Fruit fly (Drosophila melanogaster) whole organism, embryonic: Measurements from ENCODE around the gene CG31103.

Experiments
- B-H2 ChIP-seq: fragments of 200-800 bp; sonication (Bioruptor generic); optimal IDR thresholded peaks from 2 replicates; lab custom pipeline; 2018; ENCODE audit warnings: missing biosample characterization, mild to moderate bottlenecking, missing genetic modification characterization
- CG10462 ChIP-seq: fragments of 200-800 bp; sonication (Bioruptor generic); optimal IDR thresholded peaks from 2 replicates; lab custom pipeline; 2016; ENCODE audit warnings: missing biosample characterization, missing genetic modification characterization
- CG11247 ChIP-seq: fragments of 200-800 bp; sonication (Bioruptor generic); IDR thresholded peaks from 2 replicates; pipeline ENCODE4 v1.3.6; 2022; ENCODE audit warnings: missing biosample characterization, missing genetic modification characterization
- CG11456 ChIP-seq: fragments of 200-800 bp; sonication (Bioruptor generic); IDR thresholded peaks from 3 replicates; pipeline ENCODE4 v1.3.6; 2022; ENCODE audit warnings: missing biosample characterization, missing genetic modification characterization
- CG13287 ChIP-seq: fragments of 200-800 bp; sonication (Bioruptor generic); IDR thresholded peaks from 2 replicates; pipeline ENCODE4 v1.3.6; 2022; ENCODE audit warnings: missing biosample characterization, missing genetic modification characterization; ENCODE audit not compliant: partially characterized antibody
- CG13624 ChIP-seq: fragments of 200-800 bp; sonication (Bioruptor generic); optimal IDR thresholded peaks from 2 replicates; lab custom pipeline; 2016; ENCODE audit warnings: missing biosample characterization, missing genetic modification characterization
- CG14667 ChIP-seq: fragments of 200-800 bp; sonication (Bioruptor generic); IDR thresholded peaks from 2 replicates; pipeline ENCODE4 v1.3.6; 2022; ENCODE audit warnings: missing biosample characterization, missing genetic modification characterization
- CG15269 ChIP-seq: fragments of 200-800 bp; sonication (Bioruptor generic); optimal IDR thresholded peaks from 2 replicates; lab custom pipeline; 2018; ENCODE audit warnings: missing biosample characterization, mild to moderate bottlenecking, missing genetic modification characterization, moderate library complexity
- CG1603 ChIP-seq: fragments of 200-800 bp; sonication (Bioruptor generic); optimal IDR thresholded peaks from 2 replicates; lab custom pipeline; 2019; ENCODE audit warnings: missing biosample characterization, mild to moderate bottlenecking, missing genetic modification characterization, moderate library complexity
- CG16813 ChIP-seq: fragments of 200-800 bp; sonication (Bioruptor generic); IDR thresholded peaks from 3 replicates; pipeline ENCODE4 v1.3.6; 2022; ENCODE audit warnings: missing biosample characterization, missing genetic modification characterization; ENCODE audit not compliant: partially characterized antibody
- CG32532 ChIP-seq: fragments of 200-800 bp; sonication (Bioruptor generic); IDR thresholded peaks from 2 replicates; pipeline ENCODE4 v1.3.6; 2022; ENCODE audit warnings: missing biosample characterization, missing genetic modification characterization
- CG7928 ChIP-seq: fragments of 200-800 bp; sonication (Bioruptor generic); optimal IDR thresholded peaks from 2 replicates; lab custom pipeline; 2017; ENCODE audit warnings: missing biosample characterization, mild to moderate bottlenecking, missing genetic modification characterization
- CG9437 ChIP-seq: fragments of 200-800 bp; sonication (Bioruptor generic); optimal IDR thresholded peaks from 2 replicates; lab custom pipeline; 2018; ENCODE audit warnings: missing biosample characterization, mild to moderate bottlenecking, missing genetic modification characterization
- D19B ChIP-seq: fragments of 200-800 bp; sonication (Bioruptor generic); optimal IDR thresholded peaks from 2 replicates; lab custom pipeline; 2017; ENCODE audit warnings: missing biosample characterization, mild to moderate bottlenecking, missing genetic modification characterization
- Dip2 ChIP-seq: fragments of 200-800 bp; sonication (Bioruptor generic); IDR thresholded peaks from 2 replicates; pipeline ENCODE4 v1.3.6; 2022; ENCODE audit warnings: missing biosample characterization, missing genetic modification characterization
- Doc2 ChIP-seq: fragments of 200-800 bp; sonication (Bioruptor generic); IDR thresholded peaks from 2 replicates; pipeline ENCODE4 v1.3.6; 2022; ENCODE audit warnings: missing biosample characterization, missing genetic modification characterization
- Drgx ChIP-seq: fragments of 200-800 bp; sonication (Bioruptor generic); IDR thresholded peaks from 2 replicates; pipeline ENCODE4 v1.3.6; 2022; ENCODE audit warnings: missing biosample characterization, missing genetic modification characterization
- NC2α ChIP-seq: fragments of 200-800 bp; sonication (Bioruptor generic); optimal IDR thresholded peaks from 2 replicates; lab custom pipeline; 2016; ENCODE audit warnings: missing biosample characterization, missing genetic modification characterization
- Oaz ChIP-seq: fragments of 200-800 bp; sonication (Bioruptor generic); IDR thresholded peaks from 2 replicates; pipeline ENCODE4 v1.3.6; 2022; ENCODE audit warnings: missing biosample characterization, missing genetic modification characterization
- Optix ChIP-seq: fragments of 200-800 bp; sonication (Bioruptor generic); IDR thresholded peaks from 3 replicates; pipeline ENCODE4 v1.3.6; 2022; ENCODE audit warnings: missing biosample characterization, missing genetic modification characterization
- PHDP ChIP-seq: fragments of 200-800 bp; sonication (Bioruptor generic); optimal IDR thresholded peaks from 3 replicates; lab custom pipeline; 2018; ENCODE audit warnings: missing biosample characterization, mild to moderate bottlenecking, missing genetic modification characterization, moderate library complexity
- Poxn ChIP-seq: fragments of 200-800 bp; sonication (Bioruptor generic); IDR thresholded peaks from 2 replicates; pipeline ENCODE4 v1.3.6; 2022; ENCODE audit warnings: missing biosample characterization, missing genetic modification characterization
- Sry-δ ChIP-seq: fragments of 200-800 bp; sonication (Bioruptor generic); optimal IDR thresholded peaks from 2 replicates; lab custom pipeline; 2016; ENCODE audit warnings: missing biosample characterization, missing genetic modification characterization
- Tbp ChIP-seq: fragments of >200 bp; optimal IDR thresholded peaks from 2 replicates; lab custom pipeline; 2018; ENCODE audit warnings: missing biosample characterization, missing genetic modification characterization
- ap ChIP-seq: fragments of 200-800 bp; sonication (Bioruptor generic); IDR thresholded peaks from 2 replicates; pipeline ENCODE4 v1.3.6; 2022; ENCODE audit warnings: missing biosample characterization, missing genetic modification characterization
- ara ChIP-seq: fragments of 200-800 bp; sonication (Bioruptor generic); IDR thresholded peaks from 2 replicates; pipeline ENCODE4 v1.3.6; 2022; ENCODE audit warnings: missing biosample characterization, missing genetic modification characterization
- ase ChIP-seq: fragments of 200-800 bp; sonication (Bioruptor generic); IDR thresholded peaks from 3 replicates; pipeline ENCODE4 v1.3.6; 2022; ENCODE audit warnings: missing biosample characterization, missing genetic modification characterization
- az2 ChIP-seq: fragments of 200-800 bp; sonication (Bioruptor generic); optimal IDR thresholded peaks from 3 replicates; lab custom pipeline; 2016; ENCODE audit warnings: missing biosample characterization, missing genetic modification characterization
- bsh ChIP-seq, 2 experiments: fragments of 200-800 bp; sonication (Bioruptor generic); optimal IDR thresholded peaks; 2 replicates each; lab custom pipeline; 2017 to 2018; ENCODE audit warnings: mild to moderate bottlenecking in 2 of 2, missing biosample characterization in 2 of 2, missing genetic modification characterization in 2 of 2, moderate library complexity in 1 of 2
- cg ChIP-seq: fragments of 200-800 bp; sonication (Bioruptor generic); optimal IDR thresholded peaks from 3 replicates; lab custom pipeline; 2019; ENCODE audit warnings: missing biosample characterization, mild to moderate bottlenecking, missing genetic modification characterization, moderate library complexity
- ci ChIP-seq: fragments of 200-800 bp; sonication (Bioruptor generic); IDR thresholded peaks from 3 replicates; pipeline ENCODE4 v1.3.6; 2022; ENCODE audit warnings: missing biosample characterization, missing genetic modification characterization
- dm ChIP-seq: fragments of 200-800 bp; sonication (Bioruptor generic); optimal IDR thresholded peaks from 3 replicates; lab custom pipeline; 2016; ENCODE audit warnings: missing biosample characterization, missing genetic modification characterization
- dmrt11E ChIP-seq: fragments of 200-800 bp; sonication (Bioruptor generic); optimal IDR thresholded peaks from 3 replicates; lab custom pipeline; 2018; ENCODE audit warnings: missing biosample characterization, mild to moderate bottlenecking, missing genetic modification characterization, moderate library complexity
- dpn ChIP-seq, 2 experiments: fragments of 200-800 bp; sonication (Bioruptor generic); optimal IDR thresholded peaks; 3 replicates each; lab custom pipeline; 2016; ENCODE audit warnings: missing biosample characterization in 2 of 2, missing genetic modification characterization in 2 of 2
- esg ChIP-seq: fragments of 200-800 bp; sonication (Bioruptor generic); conservative IDR thresholded peaks from 2 replicates; pipeline ENCODE4 v1.3.6; 2022; ENCODE audit warnings: missing biosample characterization, missing genetic modification characterization
- gce ChIP-seq: fragments of 200-800 bp; sonication (Bioruptor generic); IDR thresholded peaks from 3 replicates; pipeline ENCODE4 v1.3.6; 2022; ENCODE audit warnings: missing biosample characterization, missing genetic modification characterization
- grau ChIP-seq: fragments of 200-800 bp; optimal IDR thresholded peaks from 3 replicates; lab custom pipeline; 2019; ENCODE audit warnings: missing biosample characterization, mild to moderate bottlenecking, missing genetic modification characterization, moderate library complexity
- gro ChIP-seq: fragments of 200-800 bp; sonication (Bioruptor generic); optimal IDR thresholded peaks from 2 replicates; lab custom pipeline; 2016; ENCODE audit warnings: missing biosample characterization, missing genetic modification characterization
- h ChIP-seq: fragments of >200 bp; optimal IDR thresholded peaks from 2 replicates; lab custom pipeline; 2017
- hb ChIP-seq: fragments of 200-800 bp; sonication (Bioruptor generic); IDR thresholded peaks from 3 replicates; pipeline ENCODE4 v1.3.6; 2022; ENCODE audit warnings: missing biosample characterization, missing genetic modification characterization; ENCODE audit not compliant: partially characterized antibody
- inv ChIP-seq: fragments of 200-800 bp; sonication (Bioruptor generic); IDR thresholded peaks from 2 replicates; pipeline ENCODE4 v1.3.6; 2022; ENCODE audit warnings: missing biosample characterization, missing genetic modification characterization; ENCODE audit not compliant: partially characterized antibody
- kni ChIP-seq: fragments of 200-800 bp; sonication (Bioruptor generic); optimal IDR thresholded peaks from 3 replicates; lab custom pipeline; 2017; ENCODE audit warnings: mild to moderate bottlenecking, missing biosample characterization, missing genetic modification reagents, missing genetic modification characterization
- lbe ChIP-seq: fragments of 200-800 bp; sonication (Bioruptor generic); optimal IDR thresholded peaks from 2 replicates; lab custom pipeline; 2016; ENCODE audit warnings: missing biosample characterization, mild to moderate bottlenecking, missing genetic modification characterization
- nerfin-2 ChIP-seq: fragments of 200-800 bp; sonication (Bioruptor generic); IDR thresholded peaks from 2 replicates; pipeline ENCODE4 v1.3.6; 2022; ENCODE audit warnings: missing biosample characterization, missing genetic modification characterization; ENCODE audit not compliant: partially characterized antibody
- prd ChIP-seq, 3 experiments: fragments of >200 bp in 2 of 3; fragments of 200-800 bp in 1 of 3; sonication (Bioruptor generic) in 1 of 3; optimal IDR thresholded peaks in 2 of 3; IDR thresholded peaks in 1 of 3; 2 replicates in 2 of 3; 3 replicates in 1 of 3; pipeline versions ENCODE4 v1.3.6 to Lab custom; 2017 to 2022; ENCODE audit warnings: missing biosample characterization in 1 of 3, missing genetic modification characterization in 1 of 3
- pum ChIP-seq: fragments of 200-800 bp; sonication (Bioruptor generic); optimal IDR thresholded peaks from 2 replicates; lab custom pipeline; 2016; ENCODE audit warnings: missing biosample characterization, missing genetic modification characterization
- sc ChIP-seq, 3 experiments: fragments of >200 bp in 2 of 3; fragments of 200-800 bp in 1 of 3; sonication (Bioruptor generic) in 1 of 3; optimal IDR thresholded peaks; 2 replicates in 2 of 3; 3 replicates in 1 of 3; lab custom pipeline; 2017; ENCODE audit warnings: mild to moderate bottlenecking in 1 of 3, missing biosample characterization in 1 of 3, missing genetic modification characterization in 1 of 3, missing genetic modification reagents in 1 of 3
- tin ChIP-seq: fragments of 200-800 bp; sonication (Bioruptor generic); optimal IDR thresholded peaks from 3 replicates; lab custom pipeline; 2016; ENCODE audit warnings: missing biosample characterization, missing genetic modification characterization
- wor ChIP-seq: fragments of 200-800 bp; sonication (Bioruptor generic); IDR thresholded peaks from 2 replicates; pipeline ENCODE4 v1.3.6; 2022; ENCODE audit warnings: missing biosample characterization, missing genetic modification characterization
- zen2 ChIP-seq: fragments of 200-800 bp; sonication (Bioruptor generic); IDR thresholded peaks from 3 replicates; pipeline ENCODE4 v1.3.6; 2022; ENCODE audit warnings: missing biosample characterization, missing genetic modification characterization; ENCODE audit not compliant: partially characterized antibody

CG31103 gene

DNA sequence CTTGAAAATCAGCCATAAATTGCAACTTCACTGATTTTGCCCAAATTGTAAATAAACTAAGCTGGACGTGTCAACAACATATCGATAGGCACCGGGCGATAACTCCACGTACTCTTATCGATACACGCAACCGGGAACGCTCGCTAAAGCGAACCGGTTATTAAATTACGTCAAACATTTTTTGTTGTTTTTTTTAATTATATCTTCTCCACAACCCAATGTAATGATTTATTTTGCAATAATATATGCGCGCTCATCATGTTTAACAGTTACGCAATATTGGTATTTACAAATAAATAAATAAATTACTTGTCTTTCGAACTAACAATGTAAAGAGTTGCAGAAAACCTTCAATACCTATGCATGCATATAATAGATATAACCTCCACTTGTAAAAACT, 4.0 kb upstream of the CG31103 start, which contains the start of gene Saysd1 (continued):
- TF ChIP-seq grau (tag; lab: Kevin White, UChicago) = peak; percentile 71
- no peak for TF ChIP-seq Oaz (GFP tag; lab: Robert Waterston, UW)
- peak; percentile 37 for TF ChIP-seq CG1603
- TF ChIP-seq B-H2 (GFP tag; lab: Kevin White, UChicago) = no peak
- no peak for TF ChIP-seq Optix (GFP tag; lab: Robert Waterston, UW)
- TF ChIP-seq CG10462 (GFP tag; lab: Kevin White, UChicago) = no peak
- TF ChIP-seq sc (optimal IDR thresholded peaks at IDR 0.05; lab: Kevin White, UChicago) = no peak
- no peak for TF ChIP-seq sc (GFP tag; optimal IDR thresholded peaks at IDR 0.05; lab: Kevin White, UChicago)
- no peak for TF ChIP-seq Dip2 (GFP tag; lab: Robert Waterston, UW)
- no peak for TF ChIP-seq bsh (GFP tag; optimal IDR thresholded peaks at IDR 0.05; lab: Kevin White, UChicago)
- TF ChIP-seq NC2α (GFP tag; lab: Kevin White, UChicago) = no peak
- no peak for TF ChIP-seq prd (optimal IDR thresholded peaks at IDR 0.05; lab: Kevin White, UChicago)
- peak; percentile 48 for TF ChIP-seq prd (GFP tag; IDR thresholded peaks at IDR 0.05; lab: Robert Waterston, UW)
- TF ChIP-seq nerfin-2 (GFP tag; lab: Robert Waterston, UW) = peak; percentile 71
- TF ChIP-seq h (lab: Kevin White, UChicago) = no peak
- no peak for TF ChIP-seq Tbp (GFP tag; lab: Kevin White, UChicago)
- peak; percentile 7 for TF ChIP-seq PHDP
- peak; percentile 77 for TF ChIP-seq CG9437 (GFP tag; lab: Kevin White, UChicago)
- no peak for TF ChIP-seq esg
- TF ChIP-seq pum = no peak
- TF ChIP-seq dmrt11E (tag; lab: Kevin White, UChicago) = no peak
- peak; percentile 70 for TF ChIP-seq CG32532 (GFP tag; lab: Robert Waterston, UW)
- no peak for TF ChIP-seq Drgx (GFP tag; lab: Robert Waterston, UW)
- TF ChIP-seq CG14667 = no peak
- TF ChIP-seq kni (GFP tag; lab: Kevin White, UChicago) = no peak
- 0 out of 2 replicates have a peak, but pooled peaks have one; percentile 29 for TF ChIP-seq ara
- no peak for TF ChIP-seq Doc2 (GFP tag; lab: Robert Waterston, UW)
- TF ChIP-seq cg (GFP tag; lab: Kevin White, UChicago) = no peak
- no peak for TF ChIP-seq az2 (GFP tag; lab: Kevin White, UChicago)
- TF ChIP-seq gro (GFP tag; lab: Kevin White, UChicago) = no peak
- peak; percentile 85 for TF ChIP-seq hb
- TF ChIP-seq ap (GFP tag; lab: Robert Waterston, UW) = no peak
- TF ChIP-seq CG11247 (GFP tag; lab: Robert Waterston, UW) = peak; percentile 62
- no peak for TF ChIP-seq D19B (GFP tag; lab: Kevin White, UChicago)
- TF ChIP-seq tin = peak; percentile 30
- peak; percentile 76 for TF ChIP-seq CG16813
- TF ChIP-seq Poxn (GFP tag; lab: Robert Waterston, UW) = no peak
- TF ChIP-seq gce (GFP tag; lab: Robert Waterston, UW) = peak; percentile 32; the same call in 1 of the 3 replicates
- no peak for TF ChIP-seq CG15269 (tag; lab: Kevin White, UChicago)
- peak in 1 of 2 experiments; percentile 13 for TF ChIP-seq dpn (GFP tag; optimal IDR thresholded peaks at IDR 0.05; lab: Kevin White, UChicago)
- peak; percentile 84 for TF ChIP-seq zen2 (GFP tag; lab: Robert Waterston, UW)
- no peak for TF ChIP-seq CG11456 (GFP tag; lab: Robert Waterston, UW)
- peak; percentile 91 for TF ChIP-seq CG13287
- TF ChIP-seq lbe (GFP tag; lab: Kevin White, UChicago) = peak; percentile 26
- no peak for TF ChIP-seq wor (GFP tag; lab: Robert Waterston, UW)
- TF ChIP-seq CG13624 (GFP tag; lab: Kevin White, UChicago) = peak; percentile 64
- TF ChIP-seq inv (GFP tag; lab: Robert Waterston, UW) = peak; percentile 60; the same call in 1 of the 2 replicates
- TF ChIP-seq Sry-δ = peak; percentile 71
- no peak for TF ChIP-seq ase (GFP tag; lab: Robert Waterston, UW)
- 0 out of 3 replicates have a peak, but pooled peaks have one; percentile 17 for TF ChIP-seq ci (GFP tag; lab: Robert Waterston, UW)
- TF ChIP-seq CG7928 (GFP tag; lab: Kevin White, UChicago) = no peak
- TF ChIP-seq dm (GFP tag; lab: Kevin White, UChicago) = no peak
